Worm (Caenorhabditis elegans) whole organism, mixed stage, embryonic: Measurements from ENCODE around the gene Y82E9BR.3.

Source experiments
- M03D4.4 ChIP-seq: sonication (generic microtip); optimal IDR thresholded peaks from 2 replicates; lab custom pipeline; 2017; ENCODE audit warnings: mild to moderate bottlenecking, missing genetic modification characterization, missing compliant biosample characterization
- ceh-39 ChIP-seq: fragments of 150-350 bp; optimal IDR thresholded peaks from 2 replicates; lab custom pipeline; 2014; ENCODE audit warnings: missing biosample characterization, missing genetic modification characterization
- ceh-83 ChIP-seq: fragments of 200-800 bp; sonication (Bioruptor generic); optimal IDR thresholded peaks from 2 replicates; lab custom pipeline; 2018; ENCODE audit warnings: mild to moderate bottlenecking, missing genetic modification characterization, missing compliant biosample characterization
- drap-1 ChIP-seq: fragments of 200-800 bp; sonication (Bioruptor generic); optimal IDR thresholded peaks from 3 replicates; lab custom pipeline; 2018; ENCODE audit warnings: mild to moderate bottlenecking, missing genetic modification characterization, missing compliant biosample characterization
- elt-3 ChIP-seq: fragments of 150-350 bp; optimal IDR thresholded peaks from 2 replicates; lab custom pipeline; 2014; ENCODE audit warnings: missing biosample characterization, missing genetic modification characterization
- nhr-2 ChIP-seq: fragments of 150-350 bp; optimal IDR thresholded peaks from 2 replicates; lab custom pipeline; 2014; ENCODE audit warnings: missing biosample characterization, missing genetic modification characterization
- pha-4 ChIP-seq: fragments of 150-350 bp; optimal IDR thresholded peaks from 2 replicates; lab custom pipeline; 2018; ENCODE audit warnings: missing biosample characterization, missing genetic modification reagents, missing genetic modification characterization
- snpc-4 ChIP-seq: fragments of 150-350 bp; optimal IDR thresholded peaks from 2 replicates; lab custom pipeline; 2014; ENCODE audit warnings: missing biosample characterization, missing genetic modification characterization
- unc-120 ChIP-seq: sonication (generic microtip); optimal IDR thresholded peaks from 2 replicates; lab custom pipeline; 2017; ENCODE audit warnings: missing genetic modification characterization, missing compliant biosample characterization; ENCODE audit not compliant: poor library complexity, severe bottlenecking
- zip-8 ChIP-seq: fragments of 150-350 bp; optimal IDR thresholded peaks from 2 replicates; lab custom pipeline; 2014; ENCODE audit warnings: missing biosample characterization, missing genetic modification characterization
- ztf-11 ChIP-seq: fragments of 150-350 bp; optimal IDR thresholded peaks from 2 replicates; lab custom pipeline; 2014; ENCODE audit warnings: missing biosample characterization, missing genetic modification characterization

Y82E9BR.3 gene

DNA sequence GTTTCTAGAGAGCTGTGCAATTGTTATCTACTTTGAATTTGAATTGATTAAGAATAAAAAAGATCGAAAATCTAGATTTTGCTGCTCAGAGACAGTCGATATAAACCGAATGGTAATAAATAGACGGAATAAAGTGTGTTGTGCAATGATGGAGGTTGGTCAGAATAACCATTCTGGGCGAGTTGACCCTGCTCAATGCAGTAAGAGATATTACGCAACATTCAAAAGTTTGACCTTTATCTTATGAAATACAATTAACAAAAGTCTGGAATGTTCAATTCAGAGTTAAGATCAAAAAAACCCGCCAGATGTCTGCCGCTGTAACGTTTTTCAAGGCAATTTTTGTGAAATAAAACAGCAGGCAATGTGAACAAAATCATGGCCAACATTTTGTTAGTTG lies 37.9 kb downstream of the Y82E9BR.3 start:
- TF ChIP-seq drap-1 (GFP tag; lab: Kevin White, UChicago) (no peak), nhr-2 (tag; lab: Kevin White, UChicago) (peak; percentile 45), ceh-39 (tag; lab: Kevin White, UChicago) (no peak), pha-4 (no peak), M03D4.4 (tag; lab: Kevin White, UChicago) (no peak), snpc-4 (tag; lab: Kevin White, UChicago) (no peak), zip-8 (peak; percentile 95), ceh-83 (GFP tag; lab: Kevin White, UChicago) (no peak), ztf-11 (tag; lab: Kevin White, UChicago) (no peak), unc-120 (tag; lab: Kevin White, UChicago) (no peak), elt-3 (tag; lab: Kevin White, UChicago) (no peak)

DNA sequence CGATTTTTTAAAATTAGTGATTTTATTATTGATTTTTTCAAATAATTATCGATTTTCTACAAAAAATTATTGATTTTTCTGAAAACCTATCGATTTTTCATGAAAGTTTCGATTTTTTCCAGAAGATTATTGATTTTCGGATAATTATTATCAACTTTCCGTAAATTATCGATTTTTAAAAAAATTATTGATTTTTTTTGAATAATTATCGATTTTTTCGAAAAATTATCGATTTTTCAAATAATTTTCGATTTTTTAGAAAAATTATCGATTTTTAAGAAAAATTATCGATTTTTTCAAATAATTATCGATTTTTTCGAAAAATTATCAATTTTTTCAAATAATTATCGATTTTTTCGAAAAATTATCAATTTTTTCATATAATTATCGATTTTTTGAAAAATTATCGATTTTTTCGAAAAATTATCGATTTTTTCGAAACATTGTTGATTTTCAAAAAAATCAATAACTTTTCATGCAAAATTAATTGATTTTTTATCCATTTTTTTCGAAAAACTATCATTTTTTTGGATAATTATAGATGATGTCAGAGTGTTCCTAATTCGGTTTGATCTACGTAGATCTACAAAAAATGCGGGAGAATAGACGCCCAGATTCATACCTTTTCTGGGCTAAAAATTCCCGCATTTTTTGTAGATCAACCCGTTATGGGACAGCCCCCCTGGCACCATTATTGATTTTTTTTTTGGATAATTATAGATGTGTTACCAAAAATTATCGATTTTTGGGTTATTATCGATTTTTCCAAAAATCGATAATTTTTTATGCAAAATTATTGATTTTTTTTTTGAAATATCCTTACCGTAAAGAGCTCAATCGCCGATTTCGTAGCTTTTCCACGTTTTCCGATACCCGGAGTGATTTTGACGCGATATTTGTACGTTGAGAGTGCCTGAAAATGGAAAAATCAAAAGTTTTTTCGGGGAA lies 49.6 kb downstream of the Y82E9BR.3 start:
- peak; percentile 35 for TF ChIP-seq ceh-39 (tag; lab: Kevin White, UChicago)
- no peak for TF ChIP-seq elt-3 (tag; lab: Kevin White, UChicago)
